Worm (Caenorhabditis elegans) whole organism, midembryonic: ENCODE results near the gene ftn-1.

ENCODE experiments used
- cog-1 ChIP-seq: sonication (generic microtip); optimal IDR thresholded peaks from 2 replicates; lab custom pipeline; 2016; ENCODE audit warnings: missing genetic modification characterization, missing compliant biosample characterization
- flt-1 ChIP-seq: fragments of 200-800 bp; sonication (Bioruptor generic); IDR thresholded peaks from 2 replicates; pipeline ENCODE4 v1.3.6; 2022; ENCODE audit warnings: missing genetic modification characterization, missing compliant biosample characterization
- klf-2 ChIP-seq: fragments of 200-800 bp; sonication (Bioruptor generic); conservative IDR thresholded peaks from 2 replicates; pipeline ENCODE4 v1.3.6; 2022; ENCODE audit warnings: missing genetic modification reagents, missing genetic modification characterization, missing compliant biosample characterization
- med-1 ChIP-seq: sonication (generic microtip); optimal IDR thresholded peaks from 2 replicates; lab custom pipeline; 2017; ENCODE audit warnings: missing genetic modification characterization, mild to moderate bottlenecking, missing compliant biosample characterization, antibody characterized with exemption, missing genetic modification reagents; ENCODE audit not compliant: insufficient read depth
- tab-1 ChIP-seq: fragments of 200-800 bp; sonication (Bioruptor generic); IDR thresholded peaks from 2 replicates; pipeline ENCODE4 v1.3.6; 2022; ENCODE audit warnings: missing genetic modification characterization, missing compliant biosample characterization
- ztf-23 ChIP-seq: fragments of 200-800 bp; sonication (Bioruptor generic); IDR thresholded peaks from 2 replicates; pipeline ENCODE4 v1.3.6; 2022; ENCODE audit warnings: missing genetic modification reagents, missing genetic modification characterization, missing compliant biosample characterization
- ztf-29 ChIP-seq: fragments of 200-800 bp; sonication (Bioruptor generic); IDR thresholded peaks from 2 replicates; pipeline ENCODE4 v1.3.6; 2022; ENCODE audit warnings: missing genetic modification reagents, missing genetic modification characterization, missing compliant biosample characterization

ce11 chrV:7580378-7580777 lies 33.0 kb upstream of the ftn-1 start, which contains the start of gene ets-6:
- TF ChIP-seq ztf-23 (GFP tag; lab: Robert Waterston, UW) (no peak), flt-1 (GFP tag; lab: Robert Waterston, UW) (no peak), med-1 (no peak), cog-1 (tag; lab: Kevin White, UChicago) (no peak), tab-1 (no peak), ztf-29 (no peak), klf-2 (GFP tag; lab: Robert Waterston, UW) (no peak)
